Worm (Caenorhabditis elegans): Measurements from ENCODE around the gene cwp-5.

DNA sequence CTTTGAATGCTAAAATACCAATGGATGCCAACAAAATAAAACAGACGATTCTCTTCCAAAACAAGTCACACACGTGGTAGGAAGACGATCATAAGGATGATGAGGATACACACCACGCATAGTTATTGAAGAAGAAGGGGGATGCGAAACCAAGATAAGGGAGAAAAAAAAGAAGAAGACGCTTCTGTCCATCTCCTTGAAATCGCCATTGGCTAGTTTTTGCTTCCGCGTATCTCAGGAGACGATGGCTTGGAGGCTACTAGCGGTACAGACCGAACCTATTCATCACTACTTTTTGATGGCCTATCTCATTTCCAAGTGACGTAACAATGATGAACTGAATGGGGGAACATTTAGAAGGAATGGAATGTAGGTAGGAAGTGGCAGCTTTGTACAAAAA lies 25.5 kb downstream of the cwp-5 start:
- TF ChIP-seq mbf-1 (tag; optimal IDR thresholded peaks at IDR 0.05) (no peak), elt-3 (tag; optimal IDR thresholded peaks at IDR 0.05) (no peak), unc-55 (GFP tag; optimal IDR thresholded peaks at IDR 0.05) (no peak), R02D3.7 (tag; optimal IDR thresholded peaks at IDR 0.05) (no peak), nhr-129 (tag; optimal IDR thresholded peaks at IDR 0.05) (peak; percentile 49), ztf-11 (tag; optimal IDR thresholded peaks at IDR 0.05) (no peak), fos-1 (tag; optimal IDR thresholded peaks at IDR 0.05) (no peak), dmd-4 (tag; optimal IDR thresholded peaks at IDR 0.05) (no peak), egl-27 (tag; optimal IDR thresholded peaks at IDR 0.05) (no peak), nhr-11 (tag; optimal IDR thresholded peaks at IDR 0.05) (no peak), alr-1 (tag; optimal IDR thresholded peaks at IDR 0.05) (no peak)
